Fruit fly (Drosophila melanogaster): ENCODE results near the gene CG12229.

DNA sequence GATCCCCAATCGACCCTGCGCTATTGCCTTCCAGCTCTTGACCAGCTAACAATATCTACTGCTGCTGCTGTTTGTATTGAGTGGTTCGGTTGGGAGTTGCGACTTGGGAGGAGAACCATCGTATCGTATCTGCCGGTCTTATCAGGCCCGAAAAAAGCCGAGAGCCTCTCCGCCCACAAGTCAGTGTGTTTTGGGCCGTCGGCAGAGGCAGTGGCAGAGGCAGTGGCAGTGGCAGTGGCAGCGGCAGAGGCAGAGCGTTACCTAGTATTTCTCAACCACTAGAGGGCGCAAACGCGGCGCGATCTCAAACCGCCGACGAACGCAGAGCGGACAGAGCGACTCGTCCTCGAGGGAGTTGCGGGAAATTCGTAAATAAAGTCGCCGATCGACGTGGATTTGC, 33.9 kb upstream of the CG12229 start, which contains the start of gene SecCl:
- TF ChIP-seq usp (GFP tag; optimal IDR thresholded peaks at IDR 0.05) (no peak), Dif (GFP tag; optimal IDR thresholded peaks at IDR 0.05; ENCODE audit: partially characterized antibody) (no peak), Abd-B (GFP tag; optimal IDR thresholded peaks at IDR 0.05) (no peak), Dfd (GFP tag; optimal IDR thresholded peaks at IDR 0.05) (no peak)
